Worm (Caenorhabditis elegans): Measurements from ENCODE around the gene rpia-1.

The rpia-1 gene

ce11 chrIII:7103940-7104440, 18.9 kb upstream of the rpia-1 start, which contains the start of gene cpg-2:
cpg-2 (minus strand) TSS chrIII:7103990.
- TF ChIP-seq pag-3 (tag; optimal IDR thresholded peaks at IDR 0.05; ENCODE audit: borderline replicate concordance, insufficient read depth) (no peak), elt-2 (tag; optimal IDR thresholded peaks at IDR 0.05) (no peak), efl-3 (GFP tag; optimal IDR thresholded peaks at IDR 0.05) (no peak), nhr-85 (tag) (no peak), unc-130 (tag; optimal IDR thresholded peaks at IDR 0.05) (no peak), ceh-90 (tag; optimal IDR thresholded peaks at IDR 0.05) (no peak), aha-1 (tag; optimal IDR thresholded peaks at IDR 0.05) (no peak)

DNA sequence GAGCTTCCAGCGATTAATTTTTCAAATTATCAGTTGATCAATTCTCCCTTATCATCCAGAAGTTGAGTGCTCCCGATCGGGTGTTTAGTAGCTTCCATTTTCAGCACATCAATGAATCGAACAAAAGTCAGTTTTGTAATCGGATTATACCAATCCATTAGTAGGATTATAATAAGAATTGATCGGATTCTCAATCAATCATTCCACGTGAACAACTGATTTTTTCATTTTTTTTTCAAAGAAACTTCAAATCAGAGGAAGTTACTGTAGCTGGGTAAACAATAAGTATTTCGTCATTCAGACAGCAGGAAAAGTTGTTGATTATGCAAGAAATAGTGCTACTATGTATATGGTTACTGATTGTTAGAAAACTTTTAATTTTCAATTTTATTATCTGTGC, 16.1 kb upstream of the rpia-1 start:
- TF ChIP-seq alr-1 (tag; optimal IDR thresholded peaks at IDR 0.05; ENCODE audit: borderline replicate concordance) = no peak
- TF ChIP-seq elt-2 (tag; optimal IDR thresholded peaks at IDR 0.05) = peak; percentile 48

DNA sequence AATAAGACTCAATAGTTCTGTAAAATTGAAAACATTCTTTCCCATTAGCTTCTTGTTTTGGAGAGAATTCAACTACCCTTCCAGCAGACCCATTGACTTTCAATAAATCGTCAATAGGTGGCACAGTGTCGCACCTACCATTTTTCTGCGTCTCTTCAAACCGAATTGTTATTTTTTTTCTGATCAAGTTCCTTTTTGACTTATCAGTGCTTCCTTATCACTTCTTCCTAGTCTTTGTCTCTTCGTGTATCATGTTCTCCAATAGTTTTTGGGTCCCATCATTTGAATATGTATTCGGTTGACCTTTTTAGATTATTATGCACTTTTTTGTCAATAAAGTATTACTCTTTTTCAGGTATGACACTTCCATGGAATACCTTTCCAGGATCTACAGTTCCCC, 15.0 kb upstream of the rpia-1 start, which contains the start of gene odd-1:
TSS of gene odd-1 (plus strand) at position 349 of the 400 bp plus-strand sequence.
- no peak for TF ChIP-seq tlp-1 (tag; optimal IDR thresholded peaks at IDR 0.05)
- TF ChIP-seq elt-2 (tag; optimal IDR thresholded peaks at IDR 0.05) = peak; percentile 7

DNA sequence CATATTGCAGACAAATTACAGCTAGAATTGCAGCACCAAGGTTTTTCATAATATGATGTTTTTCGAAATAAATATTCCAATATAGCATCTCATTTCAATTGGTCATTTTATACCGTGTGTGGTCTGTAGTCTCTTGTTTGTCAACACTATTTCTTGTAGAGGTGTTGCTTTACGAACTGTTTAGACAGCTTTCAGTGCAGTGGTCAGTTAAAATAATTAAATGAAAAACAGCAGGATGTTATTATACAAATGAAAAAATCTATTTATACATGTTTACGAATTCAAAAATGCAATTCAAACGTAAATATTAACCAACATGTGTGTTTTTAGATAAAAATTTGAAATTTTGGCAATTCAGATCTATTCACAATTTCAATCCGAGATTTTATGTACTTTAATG, 11.1 kb upstream of the rpia-1 start, which contains the start of gene B0280.7:
TSS of gene B0280.7 (minus strand) at position 101 of the 400 bp plus-strand sequence.
- no peak for TF ChIP-seq grh-1 (GFP tag; IDR thresholded peaks at IDR 0.05)

DNA sequence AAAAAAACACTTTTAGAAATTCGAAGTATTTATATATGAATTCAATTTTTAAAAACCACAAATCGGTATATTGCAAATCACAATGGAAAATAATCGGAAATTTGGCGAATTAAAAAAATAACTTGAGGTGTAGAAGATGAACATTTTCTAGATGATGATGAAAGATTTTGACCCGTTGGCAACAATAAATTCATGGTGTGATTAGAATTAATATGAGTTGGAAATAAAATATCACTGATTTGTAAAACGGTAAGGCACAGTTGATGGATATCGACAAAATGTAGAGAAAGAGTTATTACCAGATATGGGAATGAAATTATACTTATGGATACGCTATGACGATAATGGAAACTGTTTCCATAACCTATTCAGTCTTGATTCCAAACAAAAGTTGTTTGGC, 10.6 kb upstream of the rpia-1 start:
- no peak for TF ChIP-seq lin-35 (GFP tag; optimal IDR thresholded peaks at IDR 0.05)
- TF ChIP-seq ceh-82 (tag; optimal IDR thresholded peaks at IDR 0.05) = no peak
- no peak for TF ChIP-seq elt-3 (tag; optimal IDR thresholded peaks at IDR 0.05)
- TF ChIP-seq dsc-1 (tag; optimal IDR thresholded peaks at IDR 0.05) = no peak
- no peak for TF ChIP-seq nhr-19 (GFP tag; conservative IDR thresholded peaks at IDR 0.05)
- no peak for TF ChIP-seq pqm-1 (tag; optimal IDR thresholded peaks at IDR 0.05)
- no peak for TF ChIP-seq Y116A8C.19 (tag; optimal IDR thresholded peaks at IDR 0.05; ENCODE audit: borderline replicate concordance)
- TF ChIP-seq nhr-85 (tag) = no peak
- no peak for TF ChIP-seq lsy-2 (tag; optimal IDR thresholded peaks at IDR 0.05)
- no peak for TF ChIP-seq nhr-47 (tag; optimal IDR thresholded peaks at IDR 0.05)
- no peak for TF ChIP-seq isw-1 (GFP tag; IDR thresholded peaks at IDR 0.05)
- no peak for TF ChIP-seq C16A3.4 (tag; optimal IDR thresholded peaks at IDR 0.05)
- no peak for TF ChIP-seq ceh-63 (GFP tag; optimal IDR thresholded peaks at IDR 0.05)
- TF ChIP-seq hpl-2 (GFP tag; optimal IDR thresholded peaks at IDR 0.05) = no peak
- no peak for TF ChIP-seq fkh-4 (tag; optimal IDR thresholded peaks at IDR 0.05; ENCODE audit: borderline replicate concordance)
- TF ChIP-seq jun-1 (tag; optimal IDR thresholded peaks at IDR 0.05) = no peak
- TF ChIP-seq nhr-12 (tag; optimal IDR thresholded peaks at IDR 0.05) = no peak

ce11 chrIII:7114952-7115488, 7.9 kb upstream of the rpia-1 start, which contains the start of gene nhr-10:
nhr-10 (minus strand) TSS chrIII:7115438.
- no peak for TF ChIP-seq fkh-10 (GFP tag; optimal IDR thresholded peaks at IDR 0.05)
- TF ChIP-seq swsn-7 (tag; optimal IDR thresholded peaks at IDR 0.05) = peak; percentile 41
- peak; percentile 0 for TF ChIP-seq nhr-20 (tag; optimal IDR thresholded peaks at IDR 0.05)
- TF ChIP-seq lin-14 (GFP tag; optimal IDR thresholded peaks at IDR 0.05) = peak; percentile 40
- TF ChIP-seq lin-15B (tag; optimal IDR thresholded peaks at IDR 0.05) = no peak
- peak; percentile 48 for TF ChIP-seq nhr-11 (tag; optimal IDR thresholded peaks at IDR 0.05)
- TF ChIP-seq nhr-71 (tag; optimal IDR thresholded peaks at IDR 0.05) = peak; percentile 74
- no peak for TF ChIP-seq tlp-1 (tag; optimal IDR thresholded peaks at IDR 0.05)
- TF ChIP-seq fkh-8 (tag; optimal IDR thresholded peaks at IDR 0.05) = peak; percentile 71
- no peak for TF ChIP-seq mab-9 (GFP tag; IDR thresholded peaks at IDR 0.05)
- peak in 1 of 2 experiments; percentile 46 for TF ChIP-seq lsy-2 (tag; optimal IDR thresholded peaks at IDR 0.05)
- TF ChIP-seq nhr-19 (GFP tag; conservative IDR thresholded peaks at IDR 0.05) = no peak
- peak; percentile 74 for TF ChIP-seq nhr-47 (tag; optimal IDR thresholded peaks at IDR 0.05)
- no peak for TF ChIP-seq aly-2 (tag; optimal IDR thresholded peaks at IDR 0.05)
- TF ChIP-seq lin-13 (GFP tag; optimal IDR thresholded peaks at IDR 0.05) = no peak
